Worm (Caenorhabditis elegans): ENCODE results near the gene daf-36.

Gene daf-36

DNA sequence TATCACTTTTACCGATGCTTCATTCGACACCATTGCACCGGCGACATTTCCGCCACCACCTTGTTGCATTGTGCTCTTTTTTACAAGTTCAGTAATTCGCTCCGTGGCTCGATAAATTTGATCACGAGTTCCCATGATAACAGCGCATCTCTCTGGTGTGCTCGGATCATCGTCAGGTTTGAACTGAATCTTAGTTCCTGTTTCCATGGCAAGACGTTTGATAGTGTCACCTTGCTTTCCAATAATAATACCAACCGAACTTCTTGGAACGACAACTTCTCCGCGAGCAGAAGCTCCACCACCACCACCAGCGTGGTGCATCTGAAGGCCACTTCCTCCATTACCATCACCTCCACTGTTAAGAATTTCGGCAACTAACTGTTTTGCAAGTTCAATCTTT is 11.7 kb upstream of the daf-36 start:
- TF ChIP-seq lsy-2 (tag; optimal IDR thresholded peaks at IDR 0.05) = no peak
- TF ChIP-seq ztf-11 (tag; optimal IDR thresholded peaks at IDR 0.05) = no peak
- TF ChIP-seq irx-1 (tag; optimal IDR thresholded peaks at IDR 0.05) = no peak
- TF ChIP-seq ceh-63 (GFP tag; optimal IDR thresholded peaks at IDR 0.05) = no peak
- TF ChIP-seq isw-1 (GFP tag; IDR thresholded peaks at IDR 0.05) = no peak

- TF ChIP-seq aha-1 (tag; optimal IDR thresholded peaks at IDR 0.05) = no peak
- peak; percentile 41 for TF ChIP-seq fkh-8 (tag; optimal IDR thresholded peaks at IDR 0.05)
- TF ChIP-seq nhr-71 (tag; optimal IDR thresholded peaks at IDR 0.05) = peak; percentile 12
Observed at ce11 chrV:10233330-10233729, 7.8 kb upstream of the daf-36 start, which contains the start of gene str-182. TSS of gene str-182 (minus strand) at chrV:10233430.

- no peak for TF ChIP-seq nhr-19 (GFP tag; conservative IDR thresholded peaks at IDR 0.05)
- no peak for TF ChIP-seq C04F5.9 (tag; optimal IDR thresholded peaks at IDR 0.05)
- no peak for TF ChIP-seq ceh-82 (tag; optimal IDR thresholded peaks at IDR 0.05)
- TF ChIP-seq zag-1 (tag; optimal IDR thresholded peaks at IDR 0.05) = no peak
- TF ChIP-seq isw-1 (GFP tag; IDR thresholded peaks at IDR 0.05) = no peak
- TF ChIP-seq nhr-84 (tag; optimal IDR thresholded peaks at IDR 0.05) = no peak
- no peak for TF ChIP-seq tlp-1 (tag; optimal IDR thresholded peaks at IDR 0.05)
- TF ChIP-seq mdl-1 (tag; optimal IDR thresholded peaks at IDR 0.05) = no peak
- no peak for TF ChIP-seq mef-2 (tag; optimal IDR thresholded peaks at IDR 0.05)
- no peak for TF ChIP-seq nhr-77 (tag; optimal IDR thresholded peaks at IDR 0.05)
- no peak for TF ChIP-seq nhr-11 (tag; optimal IDR thresholded peaks at IDR 0.05)
- TF ChIP-seq lin-39 (tag; optimal IDR thresholded peaks at IDR 0.05) = no peak
- no peak for TF ChIP-seq nhr-71 (tag; optimal IDR thresholded peaks at IDR 0.05)
- no peak for TF ChIP-seq lin-35 (GFP tag; optimal IDR thresholded peaks at IDR 0.05)
Observed at ce11 chrV:10230932-10231331, 5.4 kb upstream of the daf-36 start, which contains the start of gene fipr-6. TSS of gene fipr-6 (plus strand) at chrV:10231232.

- no peak for TF ChIP-seq irx-1 (tag; optimal IDR thresholded peaks at IDR 0.05)
- TF ChIP-seq dsc-1 (tag; optimal IDR thresholded peaks at IDR 0.05) = peak; percentile 61
Observed at ce11 chrV:10229222-10229879, 3.8 kb upstream of the daf-36 start, which contains the start of the genes pyt-1 and fipr-7. TSS of gene pyt-1 (minus strand) at chrV:10229322. TSS of gene fipr-7 (plus strand) at chrV:10229829.

ce11 chrV:10228360-10228759 is 2.9 kb upstream of the daf-36 start, which contains the start of gene fipr-4:
TSS of gene fipr-4 (minus strand) at chrV:10228460.
- TF ChIP-seq hpl-2 (GFP tag; optimal IDR thresholded peaks at IDR 0.05) = no peak

ce11 chrV:10227333-10227732 is 1.8 kb upstream of the daf-36 start, which contains the start of gene ttr-19:
TSS of gene ttr-19 (minus strand) at chrV:10227433.
- TF ChIP-seq dpl-1 (GFP tag; optimal IDR thresholded peaks at IDR 0.05) (no peak), rnt-1 (tag; optimal IDR thresholded peaks at IDR 0.05) (no peak)

DNA sequence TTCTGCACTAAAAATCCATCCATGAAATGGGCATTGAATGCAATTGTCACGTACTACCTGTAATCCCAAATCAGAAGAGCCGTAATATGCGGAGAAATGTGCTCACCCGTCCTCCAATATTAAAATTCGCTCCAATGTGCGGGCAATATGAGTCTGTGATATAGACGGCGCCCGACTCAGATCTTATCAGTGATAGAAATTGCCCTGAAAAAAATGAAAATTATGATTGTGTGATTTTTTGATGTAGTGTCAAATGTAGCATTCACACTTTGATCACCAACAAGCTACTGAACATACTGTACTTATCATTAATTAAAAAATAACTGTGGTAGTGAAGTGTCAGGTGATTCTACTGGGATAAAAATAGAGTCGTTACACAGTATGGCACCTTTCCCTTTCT is 891 bp downstream of the daf-36 start:
- no peak for TF ChIP-seq fos-1 (tag; optimal IDR thresholded peaks at IDR 0.05)
- TF ChIP-seq elt-2 (tag; optimal IDR thresholded peaks at IDR 0.05) = peak; percentile 2

DNA sequence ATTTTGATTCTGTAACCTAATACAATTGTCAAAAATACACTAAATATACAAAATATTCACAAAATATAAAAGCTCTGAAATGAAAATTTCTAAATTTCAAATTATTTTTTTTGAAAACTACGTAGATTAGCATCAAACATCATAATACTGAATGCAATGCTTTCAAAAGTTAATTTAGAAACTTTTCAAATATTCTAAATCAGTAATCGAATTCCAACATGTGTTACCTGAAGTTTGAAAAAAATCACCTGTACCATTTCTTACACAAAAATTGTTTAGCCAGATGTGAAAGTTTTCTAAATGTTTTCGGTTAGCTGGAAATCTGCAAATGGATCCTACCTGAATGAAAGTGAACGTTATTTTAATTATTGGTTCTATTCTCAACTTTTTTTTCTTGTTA is 3.5 kb downstream of the daf-36 start, which contains the start of gene C12D8.20:
Gene C12D8.20, plus strand, starts transcription at position 301 of the 400 bp plus-strand sequence.
- TF ChIP-seq ztf-4 (tag; optimal IDR thresholded peaks at IDR 0.05) (no peak), zip-4 (GFP tag; optimal IDR thresholded peaks at IDR 0.05) (no peak), fkh-4 (tag; optimal IDR thresholded peaks at IDR 0.05; ENCODE audit: borderline replicate concordance) (no peak), vab-15 (tag; optimal IDR thresholded peaks at IDR 0.05) (no peak), lin-15B (tag; optimal IDR thresholded peaks at IDR 0.05) (no peak), C34B4.2 (tag; optimal IDR thresholded peaks at IDR 0.05) (no peak), blmp-1 (tag; optimal IDR thresholded peaks at IDR 0.05) (no peak), C04F5.9 (tag; optimal IDR thresholded peaks at IDR 0.05) (no peak), ama-1 (optimal IDR thresholded peaks at IDR 0.05) (no peak), nhr-12 (tag; optimal IDR thresholded peaks at IDR 0.05) (no peak), egl-13 (tag; optimal IDR thresholded peaks at IDR 0.05) (no peak), dpl-1 (GFP tag; optimal IDR thresholded peaks at IDR 0.05) (no peak)

Data from whole organism, L1 larva.